Worm (Caenorhabditis elegans) whole organism, midembryonic: ENCODE measurements around the gene psf-1.

ENCODE experiments used
- T22C8.4 ChIP-seq: fragments of 200-800 bp; sonication (Bioruptor generic); IDR thresholded peaks from 2 replicates; pipeline ENCODE4 v1.3.6; 2022; ENCODE audit warnings: missing genetic modification characterization, missing compliant biosample characterization
- cog-1 ChIP-seq: sonication (generic microtip); optimal IDR thresholded peaks from 2 replicates; lab custom pipeline; 2016; ENCODE audit warnings: missing genetic modification characterization, missing compliant biosample characterization
- flt-1 ChIP-seq: fragments of 200-800 bp; sonication (Bioruptor generic); IDR thresholded peaks from 2 replicates; pipeline ENCODE4 v1.3.6; 2022; ENCODE audit warnings: missing genetic modification characterization, missing compliant biosample characterization
- klf-2 ChIP-seq: fragments of 200-800 bp; sonication (Bioruptor generic); conservative IDR thresholded peaks from 2 replicates; pipeline ENCODE4 v1.3.6; 2022; ENCODE audit warnings: missing genetic modification reagents, missing genetic modification characterization, missing compliant biosample characterization
- med-1 ChIP-seq: sonication (generic microtip); optimal IDR thresholded peaks from 2 replicates; lab custom pipeline; 2017; ENCODE audit warnings: missing genetic modification characterization, mild to moderate bottlenecking, missing compliant biosample characterization, antibody characterized with exemption, missing genetic modification reagents; ENCODE audit not compliant: insufficient read depth
- ref-1 ChIP-seq: fragments of 200-800 bp; sonication (Bioruptor generic); conservative IDR thresholded peaks from 2 replicates; pipeline ENCODE4 v1.3.6; 2022; ENCODE audit warnings: missing genetic modification reagents, missing genetic modification characterization, missing compliant biosample characterization
- tab-1 ChIP-seq: fragments of 200-800 bp; sonication (Bioruptor generic); IDR thresholded peaks from 2 replicates; pipeline ENCODE4 v1.3.6; 2022; ENCODE audit warnings: missing genetic modification characterization, missing compliant biosample characterization
- ztf-23 ChIP-seq: fragments of 200-800 bp; sonication (Bioruptor generic); IDR thresholded peaks from 2 replicates; pipeline ENCODE4 v1.3.6; 2022; ENCODE audit warnings: missing genetic modification reagents, missing genetic modification characterization, missing compliant biosample characterization
- ztf-29 ChIP-seq: fragments of 200-800 bp; sonication (Bioruptor generic); IDR thresholded peaks from 2 replicates; pipeline ENCODE4 v1.3.6; 2022; ENCODE audit warnings: missing genetic modification reagents, missing genetic modification characterization, missing compliant biosample characterization

ce11 chrII:10008552-10008951, 40.1 kb downstream of the psf-1 start:
- TF ChIP-seq T22C8.4 (GFP tag; lab: Robert Waterston, UW): no peak
- TF ChIP-seq tab-1 (GFP tag; lab: Robert Waterston, UW): no peak
- no peak for TF ChIP-seq ztf-29
- no peak for TF ChIP-seq klf-2 (GFP tag; lab: Robert Waterston, UW)
- TF ChIP-seq ztf-23 (GFP tag; lab: Robert Waterston, UW): no peak
- no peak for TF ChIP-seq ref-1
- no peak for TF ChIP-seq flt-1 (GFP tag; lab: Robert Waterston, UW)
- no peak for TF ChIP-seq med-1 (GFP tag; lab: Kevin White, UChicago)
- no peak for TF ChIP-seq cog-1 (tag; lab: Kevin White, UChicago)
